Worm (Caenorhabditis elegans) whole organism, late embryonic: ENCODE results near the gene nmr-2.

Experiments
- ceh-19 ChIP-seq: fragments of 200-800 bp; sonication (Bioruptor generic); optimal IDR thresholded peaks from 2 replicates; lab custom pipeline; 2018; ENCODE audit warnings: mild to moderate bottlenecking, missing genetic modification characterization, missing compliant biosample characterization
- ceh-31 ChIP-seq: sonication (generic microtip); optimal IDR thresholded peaks from 2 replicates; lab custom pipeline; 2016; ENCODE audit warnings: missing genetic modification characterization, missing compliant biosample characterization
- npax-4 ChIP-seq: sonication (generic microtip); optimal IDR thresholded peaks from 2 replicates; lab custom pipeline; 2016; ENCODE audit warnings: missing genetic modification characterization, missing compliant biosample characterization
- tbx-2 ChIP-seq: sonication (generic microtip); optimal IDR thresholded peaks from 2 replicates; lab custom pipeline; 2016; ENCODE audit warnings: missing genetic modification characterization, missing compliant biosample characterization

ce11 chrV:15054733-15055132 is 43.3 kb upstream of the nmr-2 start:
- no peak for TF ChIP-seq ceh-19 (GFP tag; lab: Kevin White, UChicago)
- no peak for TF ChIP-seq tbx-2 (tag; lab: Kevin White, UChicago)
- TF ChIP-seq npax-4 (tag; lab: Kevin White, UChicago): no peak
- TF ChIP-seq ceh-31: no peak
